Worm (Caenorhabditis elegans): ENCODE measurements around the gene orc-1.

Gene orc-1

ce11 chrIII:10658394-10658793 is 15.5 kb downstream of the orc-1 start (continued):
- no peak for TF ChIP-seq F37B4.10 (GFP tag; IDR thresholded peaks at IDR 0.05)
- no peak for TF ChIP-seq lsl-1 (GFP tag; optimal IDR thresholded peaks at IDR 0.05)
- no peak for TF ChIP-seq egrh-3 (GFP tag; IDR thresholded peaks at IDR 0.05)
- TF ChIP-seq nhr-120 (GFP tag; IDR thresholded peaks at IDR 0.05), result no peak

- no peak for TF ChIP-seq lin-35 (GFP tag; optimal IDR thresholded peaks at IDR 0.05)
- TF ChIP-seq egrh-3 (GFP tag; IDR thresholded peaks at IDR 0.05), result no peak
- no peak for TF ChIP-seq efl-1 (GFP tag; optimal IDR thresholded peaks at IDR 0.05)
- TF ChIP-seq bed-2 (GFP tag; IDR thresholded peaks at IDR 0.05), result no peak
- no peak for TF ChIP-seq sea-2 (GFP tag; IDR thresholded peaks at IDR 0.05)
- no peak for TF ChIP-seq dpl-1 (GFP tag; optimal IDR thresholded peaks at IDR 0.05)
- TF ChIP-seq ceh-100 (GFP tag; IDR thresholded peaks at IDR 0.05), result no peak
- no peak for TF ChIP-seq F57C9.4 (tag; optimal IDR thresholded peaks at IDR 0.05)
- no peak for TF ChIP-seq pbrm-1 (GFP tag; IDR thresholded peaks at IDR 0.05)
- no peak for TF ChIP-seq ceh-27 (GFP tag; optimal IDR thresholded peaks at IDR 0.05)
- no peak for TF ChIP-seq ztf-22 (GFP tag; optimal IDR thresholded peaks at IDR 0.05)
- TF ChIP-seq ceh-58 (GFP tag; IDR thresholded peaks at IDR 0.05), result no peak
- TF ChIP-seq fkh-3 (tag; optimal IDR thresholded peaks at IDR 0.05), result no peak
- TF ChIP-seq madf-8 (GFP tag; conservative IDR thresholded peaks at IDR 0.05), result no peak
- TF ChIP-seq cebp-1 (GFP tag; IDR thresholded peaks at IDR 0.05), result no peak
- no peak for TF ChIP-seq cebp-1 (tag; optimal IDR thresholded peaks at IDR 0.05)
Observed at ce11 chrIII:10661292-10661691, 18.4 kb downstream of the orc-1 start.

- no peak for TF ChIP-seq sea-2 (GFP tag; IDR thresholded peaks at IDR 0.05)
- no peak for TF ChIP-seq chd-7 (tag; optimal IDR thresholded peaks at IDR 0.05)
- no peak for TF ChIP-seq ets-4 (GFP tag; optimal IDR thresholded peaks at IDR 0.05)
- no peak for TF ChIP-seq mcd-1 (GFP tag; IDR thresholded peaks at IDR 0.05)
- no peak for TF ChIP-seq egl-44 (GFP tag; IDR thresholded peaks at IDR 0.05)
- no peak for TF ChIP-seq efl-1 (GFP tag; optimal IDR thresholded peaks at IDR 0.05)
- no peak for TF ChIP-seq ceh-100 (GFP tag; IDR thresholded peaks at IDR 0.05)
Observed at ce11 chrIII:10666640-10667039, 23.7 kb downstream of the orc-1 start.

ce11 chrIII:10671894-10672293 is 29.0 kb downstream of the orc-1 start:
- TF ChIP-seq ztf-22 (GFP tag; optimal IDR thresholded peaks at IDR 0.05) (no peak), K12H6.12 (tag; optimal IDR thresholded peaks at IDR 0.05) (no peak), fkh-3 (tag; optimal IDR thresholded peaks at IDR 0.05) (no peak), nhr-179 (tag; optimal IDR thresholded peaks at IDR 0.05) (no peak), F55B11.4 (tag; optimal IDR thresholded peaks at IDR 0.05; ENCODE audit: borderline replicate concordance, insufficient read depth) (no peak)

- peak; percentile 94 for TF ChIP-seq hsf-1 (GFP tag; IDR thresholded peaks at IDR 0.05)
Observed at ce11 chrIII:10678110-10678509, 35.2 kb downstream of the orc-1 start.

- TF ChIP-seq F57C9.4 (tag; optimal IDR thresholded peaks at IDR 0.05) (no peak), F49E8.2 (tag; optimal IDR thresholded peaks at IDR 0.05; ENCODE audit: insufficient read depth) (no peak), die-1 (tag; optimal IDR thresholded peaks at IDR 0.05) (no peak), snpc-1.3 (tag; optimal IDR thresholded peaks at IDR 0.05; ENCODE audit: insufficient read depth) (no peak)
Observed at ce11 chrIII:10678971-10679370, 36.0 kb downstream of the orc-1 start, which contains the start of gene Y39A1A.16. TSS of gene Y39A1A.16 (plus strand) at chrIII:10679271.

Measured in whole organism, young adult.